Worm (Caenorhabditis elegans): ENCODE measurements around the gene H20E11.3.
A peak's percentile ranks its signal among the peaks of the same experiment; 100 is the strongest.

The H20E11.3 gene

DNA sequence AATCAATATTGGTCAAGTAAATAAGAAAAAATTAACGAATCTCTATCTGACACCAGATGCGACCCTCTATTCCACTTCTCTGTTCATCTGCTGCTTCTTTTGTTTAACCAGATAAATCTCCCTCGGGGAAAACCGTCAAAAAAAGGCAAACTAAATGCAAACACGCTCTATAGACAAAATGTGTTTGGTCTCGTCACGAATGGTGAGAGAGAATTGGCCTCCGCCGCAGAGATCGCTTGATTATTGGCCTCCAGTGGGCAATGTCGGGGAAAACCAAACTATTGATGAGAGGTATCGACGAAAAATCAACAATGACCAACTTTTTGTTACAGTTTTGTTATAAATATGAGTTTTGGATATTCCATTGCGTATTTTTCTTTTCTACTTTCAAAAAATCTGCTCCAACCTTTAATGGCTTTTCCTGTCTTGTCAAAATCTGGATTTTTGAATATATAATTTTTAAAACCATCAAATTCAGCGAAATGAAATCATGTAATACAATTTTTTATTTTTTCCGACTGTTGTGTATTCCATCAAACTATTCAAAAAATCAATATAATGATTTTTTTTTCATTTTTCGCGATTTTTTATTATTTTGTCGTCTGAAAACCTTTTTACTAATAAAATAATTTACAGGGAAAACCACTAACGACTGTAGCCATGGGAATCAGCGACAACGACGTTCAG, 34.0 kb upstream of the H20E11.3 start, which contains the start of the genes C17H12.2 and vha-8:
Gene C17H12.2, minus strand, starts transcription at position 51 of the 687 bp plus-strand sequence.
Gene vha-8, plus strand, starts transcription at position 637 of the 687 bp plus-strand sequence.
- peak; percentile 83 to 88 (median 86) for TF ChIP-seq dpl-1 (GFP tag; optimal IDR thresholded peaks at IDR 0.05)
- peak; percentile 55 for TF ChIP-seq fkh-10 (GFP tag; optimal IDR thresholded peaks at IDR 0.05)
- TF ChIP-seq fkh-8 (tag; optimal IDR thresholded peaks at IDR 0.05): peak; percentile 88
- no peak for TF ChIP-seq nhr-28 (tag; optimal IDR thresholded peaks at IDR 0.05)
- TF ChIP-seq nhr-11 (tag; optimal IDR thresholded peaks at IDR 0.05): peak; percentile 47
- peak; percentile 95 for TF ChIP-seq nhr-20 (tag; optimal IDR thresholded peaks at IDR 0.05)
- peak; percentile 93 to 96 for TF ChIP-seq lsy-2 (tag; optimal IDR thresholded peaks at IDR 0.05)
- TF ChIP-seq ets-5 (GFP tag; IDR thresholded peaks at IDR 0.05): no peak
- TF ChIP-seq tbx-2 (tag; optimal IDR thresholded peaks at IDR 0.05): peak; percentile 93
- no peak for TF ChIP-seq efl-3 (GFP tag; optimal IDR thresholded peaks at IDR 0.05)
- TF ChIP-seq skn-1 (tag; optimal IDR thresholded peaks at IDR 0.05): peak; percentile 88
- TF ChIP-seq swsn-7 (tag; optimal IDR thresholded peaks at IDR 0.05): peak; percentile 93
- no peak for TF ChIP-seq C34B4.2 (tag; optimal IDR thresholded peaks at IDR 0.05)
- peak; percentile 90 for TF ChIP-seq nhr-19 (GFP tag; conservative IDR thresholded peaks at IDR 0.05)
- peak; percentile 94 for TF ChIP-seq nhr-85 (tag)
- TF ChIP-seq blmp-1 (tag; optimal IDR thresholded peaks at IDR 0.05): peak; percentile 93
- no peak for TF ChIP-seq sptf-1 (tag; optimal IDR thresholded peaks at IDR 0.05)
- TF ChIP-seq elt-3 (tag; optimal IDR thresholded peaks at IDR 0.05): peak in 4 of 6 experiments; percentile 11 to 94 (median 79)
- peak; percentile 64 for TF ChIP-seq hpl-2 (GFP tag; optimal IDR thresholded peaks at IDR 0.05)
- no peak for TF ChIP-seq unc-62 (GFP tag; optimal IDR thresholded peaks at IDR 0.05)
- peak; percentile 67 for TF ChIP-seq egl-13 (tag; optimal IDR thresholded peaks at IDR 0.05)
- TF ChIP-seq mab-9 (GFP tag; IDR thresholded peaks at IDR 0.05): peak; percentile 61
- TF ChIP-seq nhr-90 (tag; optimal IDR thresholded peaks at IDR 0.05; ENCODE audit: poor library complexity): peak; percentile 89
- TF ChIP-seq unc-86 (tag; optimal IDR thresholded peaks at IDR 0.05): peak; percentile 85
- peak; percentile 89 for TF ChIP-seq dsc-1 (tag; optimal IDR thresholded peaks at IDR 0.05)
- no peak for TF ChIP-seq hlh-4 (tag; optimal IDR thresholded peaks at IDR 0.05)
- TF ChIP-seq nhr-71 (tag; optimal IDR thresholded peaks at IDR 0.05): peak; percentile 96
- TF ChIP-seq zip-4 (GFP tag; optimal IDR thresholded peaks at IDR 0.05): peak; percentile 69
- peak; percentile 75 for TF ChIP-seq zag-1 (tag; optimal IDR thresholded peaks at IDR 0.05)
- peak; percentile 96 for TF ChIP-seq vab-15 (tag; optimal IDR thresholded peaks at IDR 0.05)
- TF ChIP-seq jun-1 (tag; optimal IDR thresholded peaks at IDR 0.05): peak; percentile 90
- no peak; the same call in 1 of the 2 replicates for TF ChIP-seq ceh-88 (GFP tag; IDR thresholded peaks at IDR 0.05)
- TF ChIP-seq mep-1 (tag; optimal IDR thresholded peaks at IDR 0.05): peak; percentile 98
- TF ChIP-seq ztf-11 (tag; optimal IDR thresholded peaks at IDR 0.05): peak in 1 of 2 experiments; percentile 55
- TF ChIP-seq nhr-237 (tag; optimal IDR thresholded peaks at IDR 0.05): peak; percentile 92
- peak; percentile 66 for TF ChIP-seq mef-2 (tag; optimal IDR thresholded peaks at IDR 0.05)
- TF ChIP-seq rnt-1 (tag; optimal IDR thresholded peaks at IDR 0.05): peak; percentile 95
- TF ChIP-seq ceh-63 (GFP tag; optimal IDR thresholded peaks at IDR 0.05): no peak
- TF ChIP-seq lin-15B (tag; optimal IDR thresholded peaks at IDR 0.05): peak; percentile 98
- TF ChIP-seq grh-1 (GFP tag; IDR thresholded peaks at IDR 0.05): peak; percentile 86
- TF ChIP-seq F16B12.6 (tag; optimal IDR thresholded peaks at IDR 0.05): peak; percentile 63
- TF ChIP-seq tlp-1 (tag; optimal IDR thresholded peaks at IDR 0.05): no peak
- peak; percentile 90 to 94 for TF ChIP-seq lin-35 (GFP tag; optimal IDR thresholded peaks at IDR 0.05)
- peak; percentile 97 for TF ChIP-seq lin-14 (GFP tag; optimal IDR thresholded peaks at IDR 0.05)
- TF ChIP-seq Y116A8C.19 (tag; optimal IDR thresholded peaks at IDR 0.05; ENCODE audit: borderline replicate concordance): no peak
- peak; percentile 98 for TF ChIP-seq nhr-77 (tag; optimal IDR thresholded peaks at IDR 0.05)
- peak; percentile 66 for TF ChIP-seq pag-3 (tag; optimal IDR thresholded peaks at IDR 0.05; ENCODE audit: borderline replicate concordance, insufficient read depth)
- TF ChIP-seq mdl-1 (tag; optimal IDR thresholded peaks at IDR 0.05): peak in 1 of 2 experiments; percentile 85
- TF ChIP-seq C04F5.9 (tag; optimal IDR thresholded peaks at IDR 0.05): peak; percentile 76
- no peak for TF ChIP-seq pqm-1 (tag; optimal IDR thresholded peaks at IDR 0.05)
- no peak for TF ChIP-seq ceh-90 (tag; optimal IDR thresholded peaks at IDR 0.05)

All from whole organism, L1 larva.